Fruit fly (Drosophila melanogaster) whole organism, embryonic: ENCODE data around the gene Cnb.

Experiments used
- Antp ChIP-seq: fragments of 200-800 bp; sonication (Bioruptor generic); optimal IDR thresholded peaks from 3 replicates; lab custom pipeline; 2016; ENCODE audit warnings: missing biosample characterization, missing genetic modification characterization
- B-H1 ChIP-seq: fragments of 200-800 bp; sonication (Bioruptor generic); IDR thresholded peaks from 3 replicates; pipeline ENCODE4 v1.3.6; 2022; ENCODE audit warnings: missing biosample characterization, missing genetic modification characterization
- Bdp1 ChIP-seq: fragments of 200-800 bp; sonication (Bioruptor generic); optimal IDR thresholded peaks from 3 replicates; lab custom pipeline; 2016; ENCODE audit warnings: missing biosample characterization, missing genetic modification characterization
- Bgb ChIP-seq: fragments of 200-800 bp; sonication (Bioruptor generic); IDR thresholded peaks from 2 replicates; pipeline ENCODE4 v1.3.6; 2022; ENCODE audit warnings: missing biosample characterization, missing genetic modification characterization; ENCODE audit not compliant: partially characterized antibody
- CG10267 ChIP-seq: fragments of 200-800 bp; sonication (Bioruptor generic); optimal IDR thresholded peaks from 2 replicates; lab custom pipeline; 2018; ENCODE audit warnings: missing biosample characterization, mild to moderate bottlenecking, missing genetic modification characterization, moderate library complexity
- CG10431 ChIP-seq: fragments of 200-800 bp; sonication (Bioruptor generic); optimal IDR thresholded peaks from 3 replicates; lab custom pipeline; 2018; ENCODE audit warnings: missing biosample characterization, mild to moderate bottlenecking, missing genetic modification characterization
- CG11093 ChIP-seq: fragments of 200-800 bp; sonication (Bioruptor generic); IDR thresholded peaks from 3 replicates; pipeline ENCODE4 v1.3.6; 2022; ENCODE audit warnings: missing biosample characterization, missing genetic modification characterization
- CG13287 ChIP-seq: fragments of 200-800 bp; sonication (Bioruptor generic); IDR thresholded peaks from 2 replicates; pipeline ENCODE4 v1.3.6; 2022; ENCODE audit warnings: missing biosample characterization, missing genetic modification characterization; ENCODE audit not compliant: partially characterized antibody
- CG13296 ChIP-seq: fragments of 200-800 bp; sonication (Bioruptor generic); optimal IDR thresholded peaks from 3 replicates; lab custom pipeline; 2018; ENCODE audit warnings: missing biosample characterization, mild to moderate bottlenecking, missing genetic modification characterization
- CG13424 ChIP-seq: fragments of 200-800 bp; sonication (Bioruptor generic); optimal IDR thresholded peaks from 2 replicates; lab custom pipeline; 2019; ENCODE audit warnings: missing biosample characterization, mild to moderate bottlenecking, missing genetic modification characterization, moderate library complexity
- CG15514 ChIP-seq: fragments of 200-800 bp; sonication (Bioruptor generic); optimal IDR thresholded peaks from 3 replicates; lab custom pipeline; 2017; ENCODE audit warnings: missing biosample characterization, missing genetic modification characterization, mild to moderate bottlenecking, moderate library complexity, missing genetic modification reagents
- CG1603 ChIP-seq: fragments of 200-800 bp; sonication (Bioruptor generic); optimal IDR thresholded peaks from 2 replicates; lab custom pipeline; 2019; ENCODE audit warnings: missing biosample characterization, mild to moderate bottlenecking, missing genetic modification characterization, moderate library complexity
- CG16813 ChIP-seq: fragments of 200-800 bp; sonication (Bioruptor generic); IDR thresholded peaks from 3 replicates; pipeline ENCODE4 v1.3.6; 2022; ENCODE audit warnings: missing biosample characterization, missing genetic modification characterization; ENCODE audit not compliant: partially characterized antibody
- CG17359 ChIP-seq: fragments of 200-800 bp; sonication (Bioruptor generic); optimal IDR thresholded peaks from 3 replicates; lab custom pipeline; 2018; ENCODE audit warnings: missing biosample characterization, mild to moderate bottlenecking, missing genetic modification characterization, moderate library complexity
- CG17568 ChIP-seq: fragments of 200-800 bp; sonication (Bioruptor generic); optimal IDR thresholded peaks from 2 replicates; lab custom pipeline; 2018; ENCODE audit warnings: missing biosample characterization, mild to moderate bottlenecking, missing genetic modification characterization, moderate library complexity
- CG18262 ChIP-seq: fragments of 200-800 bp; optimal IDR thresholded peaks from 3 replicates; lab custom pipeline; 2019; ENCODE audit warnings: missing biosample characterization, mild to moderate bottlenecking, missing genetic modification characterization, moderate library complexity
- CG32772 ChIP-seq: fragments of 200-800 bp; sonication (Bioruptor generic); IDR thresholded peaks from 2 replicates; pipeline ENCODE4 v1.3.6; 2022; ENCODE audit warnings: missing biosample characterization, missing genetic modification characterization
- CG6272 ChIP-seq: fragments of 200-800 bp; sonication (Bioruptor generic); IDR thresholded peaks from 2 replicates; pipeline ENCODE4 v1.3.6; 2022; ENCODE audit warnings: missing biosample characterization, missing genetic modification characterization
- CG6689 ChIP-seq: fragments of 200-800 bp; sonication (Bioruptor generic); IDR thresholded peaks from 2 replicates; pipeline ENCODE4 v1.3.6; 2022; ENCODE audit warnings: missing biosample characterization, missing genetic modification characterization
- CG7556 ChIP-seq: fragments of 200-800 bp; sonication (Bioruptor generic); optimal IDR thresholded peaks from 2 replicates; lab custom pipeline; 2017; ENCODE audit warnings: missing biosample characterization, mild to moderate bottlenecking, missing genetic modification characterization
- CG7786 ChIP-seq: fragments of 200-800 bp; sonication (Bioruptor generic); optimal IDR thresholded peaks from 2 replicates; lab custom pipeline; 2016; ENCODE audit warnings: missing biosample characterization, missing genetic modification characterization
- CG7839 ChIP-seq: fragments of 200-800 bp; sonication (Bioruptor generic); optimal IDR thresholded peaks from 3 replicates; lab custom pipeline; 2018; ENCODE audit warnings: missing biosample characterization, mild to moderate bottlenecking, missing genetic modification characterization, moderate library complexity
- CG7928 ChIP-seq: fragments of 200-800 bp; sonication (Bioruptor generic); optimal IDR thresholded peaks from 2 replicates; lab custom pipeline; 2017; ENCODE audit warnings: missing biosample characterization, mild to moderate bottlenecking, missing genetic modification characterization
- CG7963 ChIP-seq: fragments of 200-800 bp; sonication (Bioruptor generic); IDR thresholded peaks from 3 replicates; pipeline ENCODE4 v1.3.6; 2022; ENCODE audit warnings: missing biosample characterization, missing genetic modification characterization; ENCODE audit not compliant: partially characterized antibody
- CG8944 ChIP-seq: fragments of 200-800 bp; sonication (Bioruptor generic); optimal IDR thresholded peaks from 3 replicates; lab custom pipeline; 2016; ENCODE audit warnings: missing biosample characterization, missing genetic modification characterization
- CG9932 ChIP-seq: fragments of 200-800 bp; sonication (Bioruptor generic); IDR thresholded peaks from 2 replicates; pipeline ENCODE4 v1.3.6; 2022; ENCODE audit warnings: missing biosample characterization, missing genetic modification characterization
- Dbx ChIP-seq: fragments of 200-800 bp; sonication (Bioruptor generic); IDR thresholded peaks from 3 replicates; pipeline ENCODE4 v1.3.6; 2022; ENCODE audit warnings: missing biosample characterization, missing genetic modification characterization
- E2f1 ChIP-seq: fragments of 200-800 bp; sonication (Bioruptor generic); IDR thresholded peaks from 2 replicates; pipeline ENCODE4 v1.3.6; 2022; ENCODE audit warnings: missing biosample characterization, missing genetic modification characterization
- E2f2 ChIP-seq: fragments of 200-800 bp; sonication (Bioruptor generic); IDR thresholded peaks from 2 replicates; pipeline ENCODE4 v1.3.6; 2022; ENCODE audit warnings: missing biosample characterization, missing genetic modification characterization
- Gug ChIP-seq: fragments of 200-800 bp; sonication (Bioruptor generic); IDR thresholded peaks from 4 replicates; pipeline ENCODE4 v1.3.6; 2022; ENCODE audit warnings: missing biosample characterization, missing genetic modification characterization
- Hmr ChIP-seq: fragments of 200-800 bp; sonication (Bioruptor generic); optimal IDR thresholded peaks from 3 replicates; lab custom pipeline; 2017; ENCODE audit warnings: mild to moderate bottlenecking, missing biosample characterization, missing genetic modification reagents, missing genetic modification characterization
- Hr51 ChIP-seq, 2 experiments: fragments of 200-800 bp; sonication (Bioruptor generic); optimal IDR thresholded peaks; 2 replicates in 1 of 2; 3 replicates in 1 of 2; lab custom pipeline; 2016 to 2018; ENCODE audit warnings: missing biosample characterization in 2 of 2, missing genetic modification characterization in 2 of 2, mild to moderate bottlenecking in 1 of 2, moderate library complexity in 1 of 2
- Lpt ChIP-seq: fragments of >200 bp; optimal IDR thresholded peaks from 2 replicates; lab custom pipeline; 2018; ENCODE audit warnings: missing biosample characterization, missing genetic modification characterization
- Meics ChIP-seq: fragments of 200-800 bp; sonication (Bioruptor generic); optimal IDR thresholded peaks from 2 replicates; lab custom pipeline; 2017; ENCODE audit warnings: missing biosample characterization, mild to moderate bottlenecking, missing genetic modification characterization
- NK7.1 ChIP-seq: fragments of 200-800 bp; sonication (Bioruptor generic); optimal IDR thresholded peaks from 3 replicates; lab custom pipeline; 2016; ENCODE audit warnings: missing biosample characterization, missing genetic modification characterization
- NfI ChIP-seq: fragments of 200-800 bp; sonication (Bioruptor generic); optimal IDR thresholded peaks from 3 replicates; lab custom pipeline; 2018; ENCODE audit warnings: missing biosample characterization, mild to moderate bottlenecking, missing genetic modification characterization, moderate library complexity
- Sox102F ChIP-seq: fragments of 200-800 bp; sonication (Bioruptor generic); optimal IDR thresholded peaks from 2 replicates; lab custom pipeline; 2018; ENCODE audit warnings: missing biosample characterization, mild to moderate bottlenecking, missing genetic modification characterization, moderate library complexity
- TFAM ChIP-seq: fragments of 200-800 bp; sonication (Bioruptor generic); optimal IDR thresholded peaks from 2 replicates; lab custom pipeline; 2017; ENCODE audit warnings: missing biosample characterization, missing genetic modification characterization, inconsistent platforms
- Usf ChIP-seq: fragments of 200-800 bp; sonication (Bioruptor generic); optimal IDR thresholded peaks from 2 replicates; lab custom pipeline; 2017; ENCODE audit warnings: missing genotype, missing biosample characterization, missing genetic modification characterization
- abd-A ChIP-seq: fragments of 200-800 bp; sonication (Bioruptor generic); optimal IDR thresholded peaks from 3 replicates; lab custom pipeline; 2019; ENCODE audit warnings: missing biosample characterization, mild to moderate bottlenecking, missing genetic modification characterization, moderate library complexity
- ase ChIP-seq: fragments of 200-800 bp; sonication (Bioruptor generic); IDR thresholded peaks from 3 replicates; pipeline ENCODE4 v1.3.6; 2022; ENCODE audit warnings: missing biosample characterization, missing genetic modification characterization
- ato ChIP-seq: fragments of 200-800 bp; sonication (Bioruptor generic); IDR thresholded peaks from 2 replicates; pipeline ENCODE4 v1.3.6; 2022; ENCODE audit warnings: missing biosample characterization, missing genetic modification characterization; ENCODE audit not compliant: partially characterized antibody
- chif ChIP-seq, 2 experiments: fragments of 200-800 bp; sonication (Bioruptor generic); optimal IDR thresholded peaks; 3 replicates each; lab custom pipeline; 2016; ENCODE audit warnings: missing biosample characterization in 2 of 2, missing genetic modification characterization in 2 of 2
- dmrt99B ChIP-seq: fragments of 200-800 bp; sonication (Bioruptor generic); optimal IDR thresholded peaks from 2 replicates; lab custom pipeline; 2018; ENCODE audit warnings: missing biosample characterization, mild to moderate bottlenecking, missing genetic modification characterization, moderate library complexity
- eve ChIP-seq, 2 experiments: fragments of >200 bp; optimal IDR thresholded peaks; 2 replicates each; lab custom pipeline; 2017; ENCODE audit warnings: missing biosample characterization in 2 of 2, missing genetic modification characterization in 2 of 2
- gt ChIP-seq: fragments of 200-800 bp; sonication (Bioruptor generic); IDR thresholded peaks from 2 replicates; pipeline ENCODE4 v1.3.6; 2022; ENCODE audit warnings: missing biosample characterization, missing genetic modification characterization
- peb ChIP-seq: fragments of 200-800 bp; sonication (Bioruptor generic); IDR thresholded peaks from 2 replicates; pipeline ENCODE4 v1.3.6; 2022; ENCODE audit warnings: missing biosample characterization, missing genetic modification characterization
- phol ChIP-seq: fragments of 200-800 bp; sonication (Bioruptor generic); optimal IDR thresholded peaks from 3 replicates; lab custom pipeline; 2018; ENCODE audit warnings: missing biosample characterization, mild to moderate bottlenecking, missing genetic modification characterization, moderate library complexity
- seq ChIP-seq: fragments of 200-800 bp; sonication (Bioruptor generic); IDR thresholded peaks from 2 replicates; pipeline ENCODE4 v1.3.6; 2022; ENCODE audit warnings: missing biosample characterization, missing genetic modification characterization
- toy ChIP-seq: fragments of 200-800 bp; sonication (Bioruptor generic); IDR thresholded peaks from 2 replicates; pipeline ENCODE4 v1.3.6; 2022; ENCODE audit warnings: missing biosample characterization, missing genetic modification characterization
- zfh1 ChIP-seq: fragments of 200-800 bp; sonication (Bioruptor generic); IDR thresholded peaks from 3 replicates; pipeline ENCODE4 v1.3.6; 2022; ENCODE audit warnings: missing biosample characterization, missing genetic modification characterization

The Cnb gene

dm6 chr3L:1976760-1977159, 29.4 kb downstream of the Cnb start (continued):
- TF ChIP-seq CG16813 (GFP tag; lab: Robert Waterston, UW) (no peak), Lpt (GFP tag; lab: Kevin White, UChicago) (no peak), Meics (GFP tag; lab: Kevin White, UChicago) (peak; percentile 45), CG18262 (tag; lab: Kevin White, UChicago) (no peak), CG13287 (GFP tag; lab: Robert Waterston, UW) (no peak), Gug (GFP tag; lab: Robert Waterston, UW) (0 out of 4 replicates have a peak, but pooled peaks have one; percentile 4), CG11093 (GFP tag; lab: Robert Waterston, UW) (no peak), CG10431 (GFP tag; lab: Kevin White, UChicago) (no peak), NfI (GFP tag; lab: Kevin White, UChicago) (no peak), CG15514 (GFP tag; lab: Kevin White, UChicago) (peak; percentile 8), CG9932 (GFP tag; lab: Robert Waterston, UW) (peak; percentile 38; the same call in 1 of the 2 replicates), NK7.1 (GFP tag; lab: Kevin White, UChicago) (no peak), CG7928 (GFP tag; lab: Kevin White, UChicago) (no peak), phol (tag; lab: Kevin White, UChicago) (no peak), Hr51 (GFP tag; optimal IDR thresholded peaks at IDR 0.05; lab: Kevin White, UChicago) (peak in 1 of 2 experiments; percentile 9), CG6272 (no peak), CG17359 (tag; lab: Kevin White, UChicago) (peak; percentile 22), CG13296 (peak; percentile 6), CG7786 (GFP tag; lab: Kevin White, UChicago) (no peak), Bgb (GFP tag; lab: Robert Waterston, UW) (no peak), CG6689 (GFP tag; lab: Robert Waterston, UW) (peak; percentile 37), CG7963 (GFP tag; lab: Robert Waterston, UW) (no peak), chif (GFP tag; optimal IDR thresholded peaks at IDR 0.05; lab: Kevin White, UChicago) (peak in 1 of 2 experiments; percentile 5), CG1603 (tag; lab: Kevin White, UChicago) (peak; percentile 8), ato (GFP tag; lab: Robert Waterston, UW) (no peak), gt (GFP tag; lab: Robert Waterston, UW) (no peak), dmrt99B (tag; lab: Kevin White, UChicago) (peak; percentile 40), peb (no peak), TFAM (GFP tag; lab: Kevin White, UChicago) (no peak), CG17568 (GFP tag; lab: Kevin White, UChicago) (no peak), toy (GFP tag; lab: Robert Waterston, UW) (no peak), Dbx (GFP tag; lab: Robert Waterston, UW) (0 out of 3 replicates have a peak, but pooled peaks have one; percentile 11), CG8944 (GFP tag; lab: Kevin White, UChicago) (no peak), eve (GFP tag; optimal IDR thresholded peaks at IDR 0.05; lab: Kevin White, UChicago) (no peak), E2f1 (GFP tag; lab: Robert Waterston, UW) (0 out of 2 replicates have a peak, but pooled peaks have one; percentile 26), Hmr (GFP tag; lab: Kevin White, UChicago) (peak; percentile 64), CG32772 (GFP tag; lab: Robert Waterston, UW) (no peak), Usf (no peak), CG7556 (GFP tag; lab: Kevin White, UChicago) (peak; percentile 35), E2f2 (GFP tag; lab: Robert Waterston, UW) (no peak), abd-A (tag; lab: Kevin White, UChicago) (no peak), CG10267 (tag; lab: Kevin White, UChicago) (no peak), Sox102F (GFP tag; lab: Kevin White, UChicago) (no peak), zfh1 (no peak), CG7839 (tag; lab: Kevin White, UChicago) (peak; percentile 33), seq (no peak), Bdp1 (GFP tag; lab: Kevin White, UChicago) (no peak), CG13424 (peak; percentile 6), B-H1 (GFP tag; lab: Robert Waterston, UW) (no peak), Antp (GFP tag; lab: Kevin White, UChicago) (no peak), ase (GFP tag; lab: Robert Waterston, UW) (no peak)
